Worm (Caenorhabditis elegans) whole organism, L2 larva: ENCODE data around the gene lpr-5.

Experiments
- nhr-21 ChIP-seq: fragments of 150-350 bp; optimal IDR thresholded peaks from 2 replicates; lab custom pipeline; 2014; ENCODE audit warnings: missing biosample characterization, missing genetic modification characterization
- nhr-23 ChIP-seq: fragments of 150-350 bp; optimal IDR thresholded peaks from 2 replicates; lab custom pipeline; 2014; ENCODE audit warnings: missing biosample characterization, missing genetic modification reagents, missing genetic modification characterization
- unc-39 ChIP-seq: fragments of 150-350 bp; optimal IDR thresholded peaks from 2 replicates; lab custom pipeline; 2014; ENCODE audit warnings: missing biosample characterization, missing genetic modification characterization

lpr-5 gene

ce11 chrX:11109200-11109599 is 47.3 kb downstream of the lpr-5 start, which contains the start of gene grd-1:
Gene grd-1, plus strand, starts transcription at chrX:11109440.
- TF ChIP-seq nhr-21 = no peak
- TF ChIP-seq nhr-23 = no peak
- TF ChIP-seq unc-39 (tag; lab: Kevin White, UChicago) = no peak
